Worm (Caenorhabditis elegans) whole organism, L1 larva: ENCODE data around the gene sru-39.
A peak's percentile ranks its signal among the peaks of the same experiment; 100 is the strongest.

Experiments
- C04F5.9 ChIP-seq: sonication (generic microtip); optimal IDR thresholded peaks from 2 replicates; lab custom pipeline; 2016; ENCODE audit warnings: missing genetic modification characterization, missing compliant biosample characterization
- C16A3.4 ChIP-seq: fragments of 150-350 bp; optimal IDR thresholded peaks from 2 replicates; lab custom pipeline; 2014; ENCODE audit warnings: missing biosample characterization, missing genetic modification characterization
- alr-1 ChIP-seq: fragments of 200-800 bp; sonication (Bioruptor generic); optimal IDR thresholded peaks from 2 replicates; lab custom pipeline; 2018; ENCODE audit warnings: borderline replicate concordance, mild to moderate bottlenecking, missing genetic modification characterization, missing compliant biosample characterization
- ama-1 ChIP-seq: fragments of 150-350 bp; optimal IDR thresholded peaks from 2 replicates; lab custom pipeline; 2014
- blmp-1 ChIP-seq: fragments of 150-350 bp; optimal IDR thresholded peaks from 2 replicates; lab custom pipeline; 2014; ENCODE audit warnings: missing biosample characterization, missing genetic modification characterization
- ceh-8 ChIP-seq: fragments of 200-800 bp; sonication (Bioruptor generic); optimal IDR thresholded peaks from 2 replicates; lab custom pipeline; 2018; ENCODE audit warnings: mild to moderate bottlenecking, missing genetic modification characterization, moderate library complexity, missing compliant biosample characterization
- ceh-88 ChIP-seq: fragments of 200-800 bp; sonication (Bioruptor generic); IDR thresholded peaks from 2 replicates; pipeline ENCODE4 v1.3.6; 2022; ENCODE audit warnings: missing genetic modification characterization, missing compliant biosample characterization
- ceh-90 ChIP-seq: sonication (generic microtip); optimal IDR thresholded peaks from 2 replicates; lab custom pipeline; 2016; ENCODE audit warnings: missing genetic modification characterization, missing compliant biosample characterization
- dpl-1 ChIP-seq, 3 experiments: fragments of 150-350 bp in 2 of 3; sonication (generic microtip) in 1 of 3; optimal IDR thresholded peaks; 2 replicates each; lab custom pipeline; 2014 to 2017; ENCODE audit warnings: missing biosample characterization in 3 of 3, missing genetic modification characterization in 3 of 3, missing genetic modification reagents in 3 of 3
- dsc-1 ChIP-seq: sonication (generic microtip); optimal IDR thresholded peaks from 2 replicates; lab custom pipeline; 2016; ENCODE audit warnings: mild to moderate bottlenecking, missing genetic modification characterization, missing compliant biosample characterization
- efl-1 ChIP-seq, 4 experiments: fragments of 150-350 bp; optimal IDR thresholded peaks in 3 of 4; peaks in 1 of 4; 1 replicate in 1 of 4; 2 replicates in 3 of 4; lab custom pipeline; 2014; ENCODE audit warnings: missing biosample characterization in 2 of 4, missing genetic modification characterization in 2 of 4, missing genetic modification reagents in 2 of 4
- egl-13 ChIP-seq: sonication (generic microtip); optimal IDR thresholded peaks from 2 replicates; lab custom pipeline; 2016; ENCODE audit warnings: missing genotype, missing genetic modification reagents, missing genetic modification characterization, missing compliant biosample characterization
- elt-3 ChIP-seq, 6 experiments: fragments of 150-350 bp in 1 of 6; sonication (generic microtip); optimal IDR thresholded peaks; 2 replicates each; lab custom pipeline; 2017 to 2018; ENCODE audit warnings: missing biosample characterization in 6 of 6, missing genetic modification characterization in 6 of 6, inconsistent platforms in 1 of 6
- ets-5 ChIP-seq: fragments of 200-800 bp; sonication (Bioruptor generic); IDR thresholded peaks from 2 replicates; pipeline ENCODE4 v1.3.6; 2022; ENCODE audit warnings: missing genetic modification characterization, missing compliant biosample characterization
- fkh-10 ChIP-seq: sonication (generic microtip); optimal IDR thresholded peaks from 2 replicates; lab custom pipeline; 2017; ENCODE audit warnings: missing biosample characterization, missing genetic modification reagents, missing genetic modification characterization
- fkh-4 ChIP-seq: sonication (generic microtip); optimal IDR thresholded peaks from 2 replicates; lab custom pipeline; 2016; ENCODE audit warnings: missing compliant biosample characterization, missing genetic modification characterization, borderline replicate concordance
- fkh-8 ChIP-seq: sonication (generic microtip); optimal IDR thresholded peaks from 2 replicates; lab custom pipeline; 2016; ENCODE audit warnings: mild to moderate bottlenecking, missing genetic modification characterization, missing compliant biosample characterization
- fos-1 ChIP-seq: fragments of 150-350 bp; optimal IDR thresholded peaks from 2 replicates; lab custom pipeline; 2014; ENCODE audit warnings: missing biosample characterization, missing genetic modification characterization
- grh-1 ChIP-seq: fragments of 200-800 bp; sonication (Bioruptor generic); IDR thresholded peaks from 2 replicates; pipeline ENCODE4 v1.3.6; 2022; ENCODE audit warnings: missing genetic modification reagents, missing genetic modification characterization, missing compliant biosample characterization
- hpl-2 ChIP-seq: fragments of 150-350 bp; optimal IDR thresholded peaks from 2 replicates; lab custom pipeline; 2014; ENCODE audit warnings: missing biosample characterization, missing genetic modification reagents, missing genetic modification characterization
- irx-1 ChIP-seq: sonication (generic microtip); optimal IDR thresholded peaks from 2 replicates; lab custom pipeline; 2016; ENCODE audit warnings: missing genetic modification characterization, missing compliant biosample characterization
- isw-1 ChIP-seq: fragments of 200-800 bp; sonication (Bioruptor generic); IDR thresholded peaks from 2 replicates; pipeline ENCODE4 v1.3.6; 2022; ENCODE audit warnings: missing genetic modification characterization, missing compliant biosample characterization
- jun-1 ChIP-seq: fragments of 150-350 bp; optimal IDR thresholded peaks from 2 replicates; lab custom pipeline; 2014; ENCODE audit warnings: missing biosample characterization, missing genetic modification reagents, missing genetic modification characterization
- lin-13 ChIP-seq: fragments of 150-350 bp; optimal IDR thresholded peaks from 2 replicates; lab custom pipeline; 2014; ENCODE audit warnings: missing biosample characterization, missing genetic modification reagents, missing genetic modification characterization
- lin-14 ChIP-seq: fragments of 200-800 bp; sonication (Bioruptor generic); optimal IDR thresholded peaks from 2 replicates; lab custom pipeline; 2018; ENCODE audit warnings: mild to moderate bottlenecking, missing genetic modification characterization, moderate library complexity, missing compliant biosample characterization
- lin-35 ChIP-seq, 2 experiments: fragments of 150-350 bp; optimal IDR thresholded peaks; 2 replicates each; lab custom pipeline; 2014; ENCODE audit warnings: missing biosample characterization in 2 of 2, missing genetic modification characterization in 2 of 2, missing genetic modification reagents in 2 of 2
- lsy-2 ChIP-seq, 2 experiments: fragments of 150-350 bp; optimal IDR thresholded peaks; 2 replicates each; lab custom pipeline; 2014; ENCODE audit warnings: missing biosample characterization in 2 of 2, missing genetic modification characterization in 2 of 2
- mab-9 ChIP-seq: fragments of 200-800 bp; sonication (Bioruptor generic); IDR thresholded peaks from 2 replicates; pipeline ENCODE4 v1.3.6; 2022; ENCODE audit warnings: missing genetic modification reagents, missing genetic modification characterization, missing compliant biosample characterization
- nhr-11 ChIP-seq: fragments of 150-350 bp; optimal IDR thresholded peaks from 2 replicates; lab custom pipeline; 2014; ENCODE audit warnings: missing biosample characterization, missing genetic modification characterization
- nhr-12 ChIP-seq: sonication (generic microtip); optimal IDR thresholded peaks from 2 replicates; lab custom pipeline; 2017; ENCODE audit warnings: missing biosample characterization, missing genetic modification characterization
- nhr-20 ChIP-seq: sonication (generic microtip); optimal IDR thresholded peaks from 2 replicates; lab custom pipeline; 2016; ENCODE audit warnings: mild to moderate bottlenecking, missing genetic modification characterization, missing compliant biosample characterization
- nhr-28 ChIP-seq: fragments of 150-350 bp; optimal IDR thresholded peaks from 2 replicates; lab custom pipeline; 2014; ENCODE audit warnings: missing biosample characterization, missing genetic modification characterization
- nhr-47 ChIP-seq: sonication (generic microtip); optimal IDR thresholded peaks from 2 replicates; lab custom pipeline; 2016; ENCODE audit warnings: mild to moderate bottlenecking, missing genetic modification characterization, moderate library complexity, missing compliant biosample characterization
- nhr-76 ChIP-seq: sonication (generic microtip); optimal IDR thresholded peaks from 2 replicates; lab custom pipeline; 2017; ENCODE audit warnings: missing biosample characterization, missing genetic modification characterization
- nhr-77 ChIP-seq: fragments of 150-350 bp; optimal IDR thresholded peaks from 2 replicates; lab custom pipeline; 2014; ENCODE audit warnings: missing biosample characterization, missing genetic modification characterization
- nhr-85 ChIP-seq: sonication (generic microtip); peaks from one replicate; lab custom pipeline; 2016; ENCODE audit warnings: missing genetic modification characterization, inconsistent platforms, missing compliant biosample characterization
- nhr-90 ChIP-seq: sonication (generic microtip); optimal IDR thresholded peaks from 2 replicates; lab custom pipeline; 2016; ENCODE audit warnings: mild to moderate bottlenecking, missing genetic modification characterization, missing compliant biosample characterization; ENCODE audit not compliant: poor library complexity
- pqm-1 ChIP-seq: sonication (generic microtip); optimal IDR thresholded peaks from 3 replicates; lab custom pipeline; 2017; ENCODE audit warnings: missing biosample characterization, missing genetic modification characterization
- skn-1 ChIP-seq: fragments of 150-350 bp; optimal IDR thresholded peaks from 2 replicates; lab custom pipeline; 2014; ENCODE audit warnings: missing biosample characterization, missing genetic modification characterization
- sox-4 ChIP-seq: sonication (generic microtip); optimal IDR thresholded peaks from 2 replicates; lab custom pipeline; 2016; ENCODE audit warnings: missing genetic modification characterization, missing compliant biosample characterization
- tbx-2 ChIP-seq: sonication (generic microtip); optimal IDR thresholded peaks from 2 replicates; lab custom pipeline; 2016; ENCODE audit warnings: missing genetic modification characterization, missing compliant biosample characterization
- tlp-1 ChIP-seq: fragments of 150-350 bp; optimal IDR thresholded peaks from 2 replicates; lab custom pipeline; 2014; ENCODE audit warnings: missing biosample characterization, missing genetic modification characterization
- unc-30 ChIP-seq: sonication (generic microtip); optimal IDR thresholded peaks from 2 replicates; lab custom pipeline; 2017; ENCODE audit warnings: missing biosample characterization, missing genetic modification characterization
- unc-62 ChIP-seq: fragments of 150-350 bp; optimal IDR thresholded peaks from 2 replicates; lab custom pipeline; 2014; ENCODE audit warnings: missing biosample characterization, missing genetic modification reagents, missing genetic modification characterization
- unc-86 ChIP-seq: sonication (generic microtip); optimal IDR thresholded peaks from 2 replicates; lab custom pipeline; 2016; ENCODE audit warnings: missing genetic modification characterization, missing compliant biosample characterization
- zag-1 ChIP-seq: fragments of 150-350 bp; optimal IDR thresholded peaks from 2 replicates; lab custom pipeline; 2014; ENCODE audit warnings: missing biosample characterization, missing genetic modification characterization

Gene sru-39

DNA sequence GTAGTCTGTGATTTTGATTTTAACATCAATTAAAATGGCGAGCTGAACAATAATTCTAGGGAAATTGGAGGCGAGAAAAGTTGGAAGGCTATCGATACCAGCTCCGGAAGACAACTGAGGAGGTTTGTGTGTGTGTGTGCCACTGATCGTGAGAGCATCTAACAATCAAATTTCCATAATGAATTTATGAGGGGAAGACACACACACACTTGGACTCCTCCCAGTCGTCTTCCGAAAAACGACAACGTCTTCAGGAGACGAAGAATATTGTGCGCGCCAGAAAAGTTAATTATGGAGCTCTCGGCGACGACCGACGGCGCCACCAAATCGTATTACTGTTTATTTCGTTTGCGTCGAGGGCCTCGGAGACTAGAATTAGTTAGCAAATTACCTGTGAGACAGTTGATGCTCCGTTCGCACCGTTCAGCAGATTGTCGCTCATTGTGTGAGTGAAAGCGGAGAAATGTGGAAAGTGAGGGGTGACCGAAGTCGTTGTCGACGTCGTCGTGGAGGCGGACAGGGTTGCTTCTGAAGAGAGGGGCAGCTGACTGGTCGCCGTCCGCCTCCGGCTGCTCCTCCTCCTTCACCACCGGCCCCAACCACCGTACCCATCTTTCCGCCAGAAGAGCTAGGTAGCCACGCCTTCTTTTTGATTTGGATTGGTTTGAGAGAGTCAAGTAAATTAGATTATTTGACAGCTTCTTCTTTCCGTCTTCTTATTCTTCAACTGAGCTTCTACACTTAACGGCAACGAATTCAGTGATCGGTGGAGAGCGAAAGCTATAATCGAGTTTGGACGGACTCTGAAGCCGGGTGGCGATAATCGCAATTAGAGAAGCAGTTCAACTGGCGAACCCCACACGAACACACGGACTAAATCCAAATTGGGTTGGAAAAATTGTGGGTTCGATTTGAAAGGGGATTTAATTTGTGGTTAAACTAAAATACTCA, 34.2 kb upstream of the sru-39 start, which contains the start of gene unc-42 (continued):
- TF ChIP-seq nhr-85 (no peak), mab-9 (GFP tag; lab: Robert Waterston, UW) (no peak), alr-1 (tag; lab: Kevin White, UChicago) (no peak), pqm-1 (tag; lab: Kevin White, UChicago) (no peak), ceh-8 (GFP tag; lab: Kevin White, UChicago) (no peak), zag-1 (tag; lab: Kevin White, UChicago) (no peak), tlp-1 (no peak), ceh-88 (GFP tag; lab: Robert Waterston, UW) (no peak), nhr-28 (tag; lab: Kevin White, UChicago) (no peak), efl-1 (optimal IDR thresholded peaks at IDR 0.05; lab: Kevin White, UChicago) (no peak), efl-1 (GFP tag; optimal IDR thresholded peaks at IDR 0.05 in 1 of 2; lab: Kevin White, UChicago) (peak in 1 of 2 experiments; percentile 76), fkh-8 (no peak), C16A3.4 (no peak), grh-1 (no peak), dpl-1 (GFP tag; optimal IDR thresholded peaks at IDR 0.05; lab: Kevin White, UChicago) (no peak), nhr-12 (tag; lab: Kevin White, UChicago) (no peak), hpl-2 (GFP tag; lab: Kevin White, UChicago) (no peak), egl-13 (tag; lab: Kevin White, UChicago) (no peak), blmp-1 (tag; lab: Kevin White, UChicago) (no peak), tbx-2 (tag; lab: Kevin White, UChicago) (peak; percentile 35), jun-1 (tag; lab: Kevin White, UChicago) (no peak), C04F5.9 (no peak), unc-30 (tag; lab: Kevin White, UChicago) (no peak), ama-1 (lab: Kevin White, UChicago) (no peak), nhr-47 (tag; lab: Kevin White, UChicago) (peak; percentile 50), nhr-90 (tag; lab: Kevin White, UChicago) (no peak), nhr-76 (no peak), unc-62 (GFP tag; lab: Kevin White, UChicago) (no peak), isw-1 (GFP tag; lab: Robert Waterston, UW) (no peak), dsc-1 (no peak), ets-5 (GFP tag; lab: Robert Waterston, UW) (no peak), ceh-90 (tag; lab: Kevin White, UChicago) (no peak), irx-1 (tag; lab: Kevin White, UChicago) (no peak), elt-3 (tag; optimal IDR thresholded peaks at IDR 0.05; lab: Kevin White, UChicago) (no peak), fkh-4 (tag; lab: Kevin White, UChicago) (no peak), fkh-10 (GFP tag; lab: Kevin White, UChicago) (peak; percentile 88), lin-35 (GFP tag; optimal IDR thresholded peaks at IDR 0.05; lab: Kevin White, UChicago) (no peak), lsy-2 (tag; optimal IDR thresholded peaks at IDR 0.05; lab: Kevin White, UChicago) (peak in 1 of 2 experiments; percentile 53), nhr-11 (tag; lab: Kevin White, UChicago) (no peak), unc-86 (tag; lab: Kevin White, UChicago) (no peak), lin-14 (peak; percentile 80), fos-1 (tag; lab: Kevin White, UChicago) (no peak)
- TF ChIP-seq, all 84 proteins: peak for 10

DNA sequence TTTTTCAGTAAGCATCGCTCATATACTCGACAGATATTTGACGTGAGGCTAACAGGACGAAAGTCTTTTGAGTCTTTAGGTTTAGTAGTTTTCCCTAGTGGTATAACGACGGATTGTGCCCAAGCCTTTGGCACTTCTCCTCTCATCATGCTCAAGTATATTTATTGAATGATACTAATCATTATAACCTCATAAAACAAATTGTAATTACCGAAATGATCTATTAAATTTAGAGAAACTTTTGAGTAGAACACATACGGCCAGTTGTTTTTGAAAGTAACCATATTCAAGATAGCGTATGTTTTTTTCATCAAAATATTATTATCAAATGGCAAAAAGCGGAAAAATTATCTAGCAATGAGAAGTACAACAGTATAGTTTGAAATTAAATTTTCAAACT, 32.0 kb upstream of the sru-39 start:
- TF ChIP-seq sox-4 (tag; lab: Kevin White, UChicago): no peak
- no peak for TF ChIP-seq lin-14
- no peak for TF ChIP-seq lin-13 (GFP tag; lab: Kevin White, UChicago)
- TF ChIP-seq irx-1 (tag; lab: Kevin White, UChicago): no peak
- TF ChIP-seq skn-1 (tag; lab: Kevin White, UChicago): no peak
- TF ChIP-seq nhr-77 (tag; lab: Kevin White, UChicago): no peak
- TF ChIP-seq lin-35 (GFP tag; optimal IDR thresholded peaks at IDR 0.05; lab: Kevin White, UChicago): no peak
- no peak for TF ChIP-seq nhr-20
- no peak for TF ChIP-seq tlp-1
